Worm (Caenorhabditis elegans) whole organism, L1 larva: ENCODE measurements around the gene lpr-4.

Experiments used
- C04F5.9 ChIP-seq: sonication (generic microtip); optimal IDR thresholded peaks from 2 replicates; lab custom pipeline; 2016; ENCODE audit warnings: missing genetic modification characterization, missing compliant biosample characterization
- aly-2 ChIP-seq: fragments of 150-350 bp; optimal IDR thresholded peaks from 2 replicates; lab custom pipeline; 2014; ENCODE audit warnings: missing biosample characterization, missing genetic modification characterization
- ama-1 ChIP-seq: fragments of 150-350 bp; optimal IDR thresholded peaks from 2 replicates; lab custom pipeline; 2014
- efl-1 ChIP-seq, 4 experiments: fragments of 150-350 bp; optimal IDR thresholded peaks in 3 of 4; peaks in 1 of 4; 1 replicate in 1 of 4; 2 replicates in 3 of 4; lab custom pipeline; 2014; ENCODE audit warnings: missing biosample characterization in 2 of 4, missing genetic modification characterization in 2 of 4, missing genetic modification reagents in 2 of 4
- lin-35 ChIP-seq, 2 experiments: fragments of 150-350 bp; optimal IDR thresholded peaks; 2 replicates each; lab custom pipeline; 2014; ENCODE audit warnings: missing biosample characterization in 2 of 2, missing genetic modification characterization in 2 of 2, missing genetic modification reagents in 2 of 2
- lin-39 ChIP-seq: fragments of 150-350 bp; optimal IDR thresholded peaks from 2 replicates; lab custom pipeline; 2014; ENCODE audit warnings: missing biosample characterization, missing genetic modification reagents, missing genetic modification characterization
- lir-3 ChIP-seq: sonication (generic microtip); optimal IDR thresholded peaks from 2 replicates; lab custom pipeline; 2016; ENCODE audit warnings: mild to moderate bottlenecking, missing genetic modification characterization, moderate library complexity, missing compliant biosample characterization; ENCODE audit not compliant: poor library complexity
- lsy-2 ChIP-seq, 2 experiments: fragments of 150-350 bp; optimal IDR thresholded peaks; 2 replicates each; lab custom pipeline; 2014; ENCODE audit warnings: missing biosample characterization in 2 of 2, missing genetic modification characterization in 2 of 2
- nhr-28 ChIP-seq: fragments of 150-350 bp; optimal IDR thresholded peaks from 2 replicates; lab custom pipeline; 2014; ENCODE audit warnings: missing biosample characterization, missing genetic modification characterization
- nhr-76 ChIP-seq: sonication (generic microtip); optimal IDR thresholded peaks from 2 replicates; lab custom pipeline; 2017; ENCODE audit warnings: missing biosample characterization, missing genetic modification characterization
- unc-62 ChIP-seq: fragments of 150-350 bp; optimal IDR thresholded peaks from 2 replicates; lab custom pipeline; 2014; ENCODE audit warnings: missing biosample characterization, missing genetic modification reagents, missing genetic modification characterization
- zag-1 ChIP-seq: fragments of 150-350 bp; optimal IDR thresholded peaks from 2 replicates; lab custom pipeline; 2014; ENCODE audit warnings: missing biosample characterization, missing genetic modification characterization

ce11 chrX:11050335-11050734 is 14.6 kb upstream of the lpr-4 start:
- TF ChIP-seq efl-1 (optimal IDR thresholded peaks at IDR 0.05; lab: Kevin White, UChicago): no peak
- TF ChIP-seq efl-1 (GFP tag; optimal IDR thresholded peaks at IDR 0.05 in 1 of 2; lab: Kevin White, UChicago): no peak
- no peak for TF ChIP-seq lin-35 (GFP tag; optimal IDR thresholded peaks at IDR 0.05; lab: Kevin White, UChicago)
- no peak for TF ChIP-seq lsy-2 (tag; optimal IDR thresholded peaks at IDR 0.05; lab: Kevin White, UChicago)
- no peak for TF ChIP-seq unc-62 (GFP tag; lab: Kevin White, UChicago)
- no peak for TF ChIP-seq nhr-28
- no peak for TF ChIP-seq zag-1 (tag; lab: Kevin White, UChicago)
- TF ChIP-seq ama-1 (lab: Kevin White, UChicago): no peak
- TF ChIP-seq lin-39 (tag; lab: Kevin White, UChicago): no peak
- no peak for TF ChIP-seq aly-2 (tag; lab: Kevin White, UChicago)
- TF ChIP-seq lir-3 (tag; lab: Kevin White, UChicago): no peak
- no peak for TF ChIP-seq C04F5.9 (tag; lab: Kevin White, UChicago)
- TF ChIP-seq nhr-76 (tag; lab: Kevin White, UChicago): no peak
